Worm (Caenorhabditis elegans) whole organism, midembryonic: ENCODE measurements around the gene C35A5.3.

Experiments
- T22C8.4 ChIP-seq: fragments of 200-800 bp; sonication (Bioruptor generic); IDR thresholded peaks from 2 replicates; pipeline ENCODE4 v1.3.6; 2022; ENCODE audit warnings: missing genetic modification characterization, missing compliant biosample characterization
- cog-1 ChIP-seq: sonication (generic microtip); optimal IDR thresholded peaks from 2 replicates; lab custom pipeline; 2016; ENCODE audit warnings: missing genetic modification characterization, missing compliant biosample characterization
- flt-1 ChIP-seq: fragments of 200-800 bp; sonication (Bioruptor generic); IDR thresholded peaks from 2 replicates; pipeline ENCODE4 v1.3.6; 2022; ENCODE audit warnings: missing genetic modification characterization, missing compliant biosample characterization
- klf-2 ChIP-seq: fragments of 200-800 bp; sonication (Bioruptor generic); conservative IDR thresholded peaks from 2 replicates; pipeline ENCODE4 v1.3.6; 2022; ENCODE audit warnings: missing genetic modification reagents, missing genetic modification characterization, missing compliant biosample characterization
- med-1 ChIP-seq: sonication (generic microtip); optimal IDR thresholded peaks from 2 replicates; lab custom pipeline; 2017; ENCODE audit warnings: missing genetic modification characterization, mild to moderate bottlenecking, missing compliant biosample characterization, antibody characterized with exemption, missing genetic modification reagents; ENCODE audit not compliant: insufficient read depth
- ref-1 ChIP-seq: fragments of 200-800 bp; sonication (Bioruptor generic); conservative IDR thresholded peaks from 2 replicates; pipeline ENCODE4 v1.3.6; 2022; ENCODE audit warnings: missing genetic modification reagents, missing genetic modification characterization, missing compliant biosample characterization
- tab-1 ChIP-seq: fragments of 200-800 bp; sonication (Bioruptor generic); IDR thresholded peaks from 2 replicates; pipeline ENCODE4 v1.3.6; 2022; ENCODE audit warnings: missing genetic modification characterization, missing compliant biosample characterization
- ztf-23 ChIP-seq: fragments of 200-800 bp; sonication (Bioruptor generic); IDR thresholded peaks from 2 replicates; pipeline ENCODE4 v1.3.6; 2022; ENCODE audit warnings: missing genetic modification reagents, missing genetic modification characterization, missing compliant biosample characterization
- ztf-29 ChIP-seq: fragments of 200-800 bp; sonication (Bioruptor generic); IDR thresholded peaks from 2 replicates; pipeline ENCODE4 v1.3.6; 2022; ENCODE audit warnings: missing genetic modification reagents, missing genetic modification characterization, missing compliant biosample characterization

Gene C35A5.3

DNA sequence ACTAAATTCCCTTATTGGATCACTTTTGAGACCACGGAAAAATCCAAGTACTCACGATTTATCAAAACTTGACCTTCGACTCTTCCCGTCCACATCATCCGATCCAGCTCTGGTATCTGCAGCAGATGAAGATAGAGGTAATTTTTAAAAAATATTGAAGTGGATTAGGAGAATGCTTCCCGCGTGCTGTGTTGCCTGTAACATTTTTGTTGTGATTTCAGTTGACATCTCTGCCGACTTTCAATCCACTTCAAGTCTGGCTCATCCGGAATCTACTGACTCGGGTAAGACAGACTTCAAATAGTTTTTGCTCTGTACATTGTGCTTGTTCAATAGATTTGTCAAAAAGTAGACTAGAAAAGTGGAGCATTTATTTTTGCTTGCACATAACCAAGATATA is 25.8 kb downstream of the C35A5.3 start:
- TF ChIP-seq T22C8.4 (no peak), flt-1 (GFP tag; lab: Robert Waterston, UW) (no peak), ztf-29 (GFP tag; lab: Robert Waterston, UW) (no peak), ztf-23 (no peak), klf-2 (no peak), cog-1 (no peak), tab-1 (GFP tag; lab: Robert Waterston, UW) (no peak), med-1 (GFP tag; lab: Kevin White, UChicago) (no peak), ref-1 (no peak)

DNA sequence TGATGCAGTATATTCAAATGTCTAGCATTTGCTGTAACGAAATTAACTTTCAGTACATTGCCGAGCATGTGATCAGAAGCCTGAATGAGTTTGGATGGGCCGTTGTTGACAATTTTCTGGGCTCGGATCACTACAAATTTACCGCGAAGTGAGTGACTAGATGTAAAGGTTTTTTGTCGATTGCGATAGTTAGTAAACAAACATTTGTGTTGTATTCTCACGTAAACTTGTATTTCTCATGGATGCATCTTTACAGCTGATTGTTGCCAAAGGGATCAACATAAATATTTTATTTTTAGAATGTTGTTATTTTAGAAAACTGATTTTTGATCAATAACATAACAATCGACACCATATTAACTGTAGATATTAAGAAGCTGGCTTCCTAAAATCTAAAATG is 27.2 kb downstream of the C35A5.3 start:
- no peak for TF ChIP-seq flt-1 (GFP tag; lab: Robert Waterston, UW)
- no peak for TF ChIP-seq ztf-29 (GFP tag; lab: Robert Waterston, UW)
- TF ChIP-seq ztf-23, result no peak
- TF ChIP-seq tab-1 (GFP tag; lab: Robert Waterston, UW), result no peak
- no peak for TF ChIP-seq cog-1
- TF ChIP-seq klf-2, result no peak

DNA sequence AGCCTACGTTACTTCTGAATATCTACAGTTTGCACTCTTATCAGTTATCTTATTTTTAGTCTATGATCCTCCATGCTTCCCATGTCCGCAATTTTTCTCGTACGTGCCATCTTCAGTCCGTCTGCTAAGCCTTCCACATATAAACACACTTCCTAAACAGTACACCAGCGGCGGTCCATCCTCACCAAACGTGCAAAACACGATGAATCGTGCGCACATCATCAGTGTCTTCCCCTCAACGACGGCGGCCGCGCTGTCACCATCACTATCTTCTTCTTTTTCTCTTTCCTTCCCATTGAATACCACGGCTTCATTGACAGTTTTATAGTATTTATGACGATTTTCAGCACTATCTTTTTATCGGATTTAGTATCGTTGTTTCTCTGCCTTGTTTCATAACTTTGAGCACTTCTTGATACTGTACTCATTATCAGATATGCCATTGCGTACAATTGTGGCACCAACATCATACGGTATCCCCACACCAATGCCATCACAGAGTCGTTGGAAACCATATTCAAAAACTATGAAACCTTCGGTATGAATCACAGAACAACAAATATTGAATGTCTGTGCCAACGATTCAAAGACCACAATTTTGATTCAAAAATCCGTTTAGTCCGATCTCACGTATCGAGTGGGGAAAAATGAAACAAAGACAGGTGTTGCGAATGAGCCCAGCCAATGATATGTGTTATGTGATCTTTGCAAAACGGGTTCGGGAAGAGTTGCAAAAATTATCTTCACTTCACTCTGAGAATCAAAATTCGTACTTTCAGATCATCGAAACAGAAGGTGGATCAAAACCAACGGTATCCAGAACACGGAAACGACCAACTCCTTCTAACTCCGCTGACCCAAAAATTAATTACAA is 28.1 kb downstream of the C35A5.3 start:
- TF ChIP-seq ref-1 (no peak), tab-1 (GFP tag; lab: Robert Waterston, UW) (no peak), ztf-23 (no peak), ztf-29 (GFP tag; lab: Robert Waterston, UW) (no peak), cog-1 (no peak), flt-1 (GFP tag; lab: Robert Waterston, UW) (no peak), T22C8.4 (no peak), med-1 (GFP tag; lab: Kevin White, UChicago) (no peak), klf-2 (no peak)

DNA sequence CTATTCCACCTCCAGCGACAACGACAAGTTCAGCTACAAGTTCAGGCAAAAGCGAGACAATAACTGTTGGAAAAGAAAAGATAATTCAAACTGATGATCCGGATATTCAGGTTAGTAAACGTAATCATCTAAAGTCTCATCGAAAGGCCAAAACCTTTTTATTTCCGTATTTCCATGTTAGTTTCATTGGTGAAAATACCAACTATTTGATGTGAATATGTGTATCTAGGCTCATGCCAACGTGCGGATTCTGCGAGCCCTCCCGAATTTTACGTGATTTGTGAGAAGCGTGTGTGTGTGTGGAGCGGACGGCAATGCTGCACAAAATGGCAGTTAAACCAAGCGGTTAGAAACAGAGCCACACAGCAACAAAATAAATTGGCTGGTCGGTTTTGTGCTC is 30.2 kb downstream of the C35A5.3 start:
- no peak for TF ChIP-seq med-1 (GFP tag; lab: Kevin White, UChicago)
- TF ChIP-seq klf-2, result no peak
- no peak for TF ChIP-seq ztf-23
- TF ChIP-seq T22C8.4, result no peak
- TF ChIP-seq cog-1, result no peak
- TF ChIP-seq tab-1 (GFP tag; lab: Robert Waterston, UW), result no peak
- no peak for TF ChIP-seq flt-1 (GFP tag; lab: Robert Waterston, UW)
- no peak for TF ChIP-seq ref-1
- no peak for TF ChIP-seq ztf-29 (GFP tag; lab: Robert Waterston, UW)

DNA sequence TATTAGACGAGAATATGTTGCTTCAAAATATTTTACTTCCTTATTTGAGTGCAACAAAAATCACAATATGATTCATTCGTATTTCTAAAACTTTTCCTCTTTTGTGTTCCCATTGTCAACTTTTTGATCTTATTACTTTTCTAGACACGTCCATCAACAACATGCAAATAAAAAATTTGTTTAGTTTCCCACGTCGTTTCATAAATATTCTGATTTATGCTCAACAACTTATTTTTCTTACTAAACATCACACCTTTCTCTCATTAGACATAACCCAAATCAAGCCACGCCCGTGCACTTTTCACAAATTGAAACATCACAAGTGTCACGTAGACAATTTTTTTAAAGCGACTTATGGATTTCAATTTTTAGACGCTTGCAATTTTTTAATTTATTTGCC is 31.4 kb downstream of the C35A5.3 start:
- TF ChIP-seq tab-1 (GFP tag; lab: Robert Waterston, UW), result no peak
- no peak for TF ChIP-seq T22C8.4
- TF ChIP-seq med-1 (GFP tag; lab: Kevin White, UChicago), result no peak
- TF ChIP-seq ztf-29 (GFP tag; lab: Robert Waterston, UW), result no peak
- no peak for TF ChIP-seq cog-1
- TF ChIP-seq ref-1, result no peak
- no peak for TF ChIP-seq ztf-23
- no peak for TF ChIP-seq klf-2
- no peak for TF ChIP-seq flt-1 (GFP tag; lab: Robert Waterston, UW)

DNA sequence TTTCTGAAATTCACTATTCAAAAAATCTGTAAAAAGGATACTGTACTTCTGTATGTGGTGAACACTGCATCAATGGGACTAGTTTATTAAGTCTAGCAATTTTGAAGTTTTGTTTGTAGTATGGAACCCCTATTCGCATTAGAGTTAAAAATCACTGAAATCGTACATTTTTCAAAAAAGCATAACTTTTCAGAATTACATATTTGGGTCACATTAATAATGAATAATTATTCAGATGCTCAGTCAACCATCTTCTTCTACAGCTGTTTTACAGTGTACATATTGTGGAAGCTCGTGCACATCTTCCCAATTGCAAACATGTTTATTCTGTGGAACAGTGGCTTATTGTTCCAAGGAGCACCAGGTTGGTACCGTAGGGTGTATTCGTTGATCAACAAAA is 32.5 kb downstream of the C35A5.3 start:
- TF ChIP-seq ztf-29 (GFP tag; lab: Robert Waterston, UW) (no peak), klf-2 (no peak), T22C8.4 (no peak), flt-1 (GFP tag; lab: Robert Waterston, UW) (no peak), ref-1 (no peak), med-1 (GFP tag; lab: Kevin White, UChicago) (no peak), cog-1 (no peak), ztf-23 (no peak), tab-1 (GFP tag; lab: Robert Waterston, UW) (no peak)

DNA sequence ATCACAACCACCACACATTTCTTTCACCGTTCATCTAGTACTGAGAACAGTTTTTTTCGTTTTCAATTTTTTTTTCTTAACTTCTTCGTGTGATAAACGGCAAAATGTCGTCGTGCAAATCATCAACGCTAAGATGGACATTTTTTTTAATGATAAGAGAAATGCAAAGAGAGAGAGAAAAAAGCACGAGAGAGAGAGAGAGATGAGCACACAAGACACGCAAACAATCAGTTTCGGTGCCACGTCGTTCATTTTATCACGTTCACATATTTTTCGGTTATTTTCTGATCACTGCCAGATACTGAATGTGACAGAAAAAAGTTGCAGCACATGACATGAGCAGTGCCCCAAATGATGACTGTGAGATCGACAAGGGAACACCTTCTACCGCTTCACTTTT is 33.0 kb downstream of the C35A5.3 start, which contains the start of gene egl-9:
Gene egl-9 (plus strand): TSS at position 328 of the 400 bp plus-strand sequence.
- TF ChIP-seq ztf-29 (GFP tag; lab: Robert Waterston, UW) (no peak), T22C8.4 (no peak), med-1 (GFP tag; lab: Kevin White, UChicago) (no peak), klf-2 (no peak), cog-1 (no peak), flt-1 (GFP tag; lab: Robert Waterston, UW) (no peak), ref-1 (no peak), tab-1 (GFP tag; lab: Robert Waterston, UW) (no peak), ztf-23 (no peak)

DNA sequence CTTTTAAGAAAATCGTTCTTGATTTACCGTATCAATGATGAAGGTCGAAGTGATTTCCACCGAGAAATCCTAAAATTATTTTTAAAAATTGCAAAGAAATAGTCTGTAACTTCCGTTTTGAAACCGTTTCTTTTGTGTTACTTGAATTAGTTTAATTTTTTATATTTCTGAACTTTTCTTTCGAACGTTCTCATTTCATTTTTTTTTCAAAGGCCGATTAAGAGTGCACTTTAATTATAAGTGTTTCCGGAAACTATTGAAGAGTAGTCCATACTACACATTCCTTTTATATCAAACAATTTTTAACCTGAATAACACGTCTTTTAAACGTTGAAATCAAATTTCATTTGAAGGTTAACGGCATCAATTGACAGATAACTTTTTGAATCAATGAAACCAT is 33.5 kb downstream of the C35A5.3 start:
- TF ChIP-seq cog-1, result no peak
- TF ChIP-seq T22C8.4, result no peak
- no peak for TF ChIP-seq flt-1 (GFP tag; lab: Robert Waterston, UW)
- no peak for TF ChIP-seq ztf-29 (GFP tag; lab: Robert Waterston, UW)
- no peak for TF ChIP-seq ztf-23
- no peak for TF ChIP-seq tab-1 (GFP tag; lab: Robert Waterston, UW)
- no peak for TF ChIP-seq klf-2
- TF ChIP-seq med-1 (GFP tag; lab: Kevin White, UChicago), result no peak

DNA sequence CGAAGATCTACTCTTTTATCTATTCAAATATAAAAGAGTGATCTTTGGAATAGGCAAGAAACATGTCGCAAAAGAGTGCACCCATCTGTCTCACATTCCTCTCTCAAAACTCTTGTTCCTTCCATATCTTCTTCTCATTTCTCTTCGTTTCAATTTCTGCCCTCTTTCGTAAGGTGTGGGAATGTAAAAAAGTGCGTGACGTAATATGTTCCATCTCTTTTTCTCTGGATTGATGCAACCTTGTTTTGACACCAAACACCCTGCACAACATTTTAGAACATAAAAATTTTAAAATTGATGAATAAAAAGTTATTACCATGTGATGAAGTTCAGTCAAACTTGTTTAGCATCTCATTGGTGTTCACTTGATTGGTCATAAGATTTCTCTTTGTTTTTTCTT is 34.1 kb downstream of the C35A5.3 start:
- TF ChIP-seq klf-2 (no peak), cog-1 (no peak), T22C8.4 (no peak), ref-1 (no peak), ztf-29 (GFP tag; lab: Robert Waterston, UW) (no peak), med-1 (GFP tag; lab: Kevin White, UChicago) (no peak), tab-1 (GFP tag; lab: Robert Waterston, UW) (no peak), ztf-23 (no peak), flt-1 (GFP tag; lab: Robert Waterston, UW) (no peak)

DNA sequence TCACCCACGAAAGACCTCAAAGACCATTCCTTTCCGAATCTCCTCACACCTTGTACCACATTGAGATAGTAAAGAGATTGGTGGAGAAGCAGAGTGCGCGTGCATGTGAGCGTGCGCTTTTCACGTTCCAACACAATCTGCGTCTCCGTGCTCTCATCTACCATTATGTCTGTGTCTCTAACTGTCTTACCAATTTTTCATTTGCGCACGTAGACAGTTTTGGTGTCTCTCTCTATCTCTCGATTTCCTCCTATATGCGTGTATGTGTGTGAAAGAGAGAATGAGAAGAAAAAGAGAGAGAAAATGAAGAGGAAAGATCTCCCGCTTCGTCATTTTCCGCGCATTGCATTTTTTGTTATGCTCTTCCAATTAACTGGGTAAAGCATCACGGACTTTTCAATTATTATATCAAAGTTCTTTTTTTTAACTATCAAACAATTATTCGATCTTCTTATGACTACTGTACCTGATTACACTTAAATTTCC is 34.5 kb downstream of the C35A5.3 start:
- TF ChIP-seq T22C8.4 (no peak), flt-1 (GFP tag; lab: Robert Waterston, UW) (peak; percentile 72), ztf-29 (GFP tag; lab: Robert Waterston, UW) (peak; percentile 38; the same call in 1 of the 2 replicates), cog-1 (peak; percentile 93), ztf-23 (0 out of 2 replicates have a peak, but pooled peaks have one; percentile 50)
